Worm (Caenorhabditis elegans) whole organism, L1 larva: ENCODE measurements around the gene rpap-3.
A peak's percentile ranks its signal among the peaks of the same experiment; 100 is the strongest.

Experiments used
- C16A3.4 ChIP-seq: fragments of 150-350 bp; optimal IDR thresholded peaks from 2 replicates; lab custom pipeline; 2014; ENCODE audit warnings: missing biosample characterization, missing genetic modification characterization
- aha-1 ChIP-seq: fragments of 150-350 bp; optimal IDR thresholded peaks from 2 replicates; lab custom pipeline; 2014; ENCODE audit warnings: missing biosample characterization, missing genetic modification characterization
- ama-1 ChIP-seq: fragments of 150-350 bp; optimal IDR thresholded peaks from 2 replicates; lab custom pipeline; 2014
- blmp-1 ChIP-seq: fragments of 150-350 bp; optimal IDR thresholded peaks from 2 replicates; lab custom pipeline; 2014; ENCODE audit warnings: missing biosample characterization, missing genetic modification characterization
- ceh-63 ChIP-seq: fragments of 200-800 bp; sonication (Bioruptor generic); optimal IDR thresholded peaks from 2 replicates; lab custom pipeline; 2018; ENCODE audit warnings: mild to moderate bottlenecking, missing genetic modification characterization, missing compliant biosample characterization
- ceh-8 ChIP-seq: fragments of 200-800 bp; sonication (Bioruptor generic); optimal IDR thresholded peaks from 2 replicates; lab custom pipeline; 2018; ENCODE audit warnings: mild to moderate bottlenecking, missing genetic modification characterization, moderate library complexity, missing compliant biosample characterization
- ceh-82 ChIP-seq, 3 experiments: fragments of 150-350 bp in 1 of 3; sonication (generic microtip) in 2 of 3; optimal IDR thresholded peaks; 2 replicates each; lab custom pipeline; 2014 to 2017; ENCODE audit warnings: missing biosample characterization in 3 of 3, missing genetic modification characterization in 3 of 3
- ceh-88 ChIP-seq: fragments of 200-800 bp; sonication (Bioruptor generic); IDR thresholded peaks from 2 replicates; pipeline ENCODE4 v1.3.6; 2022; ENCODE audit warnings: missing genetic modification characterization, missing compliant biosample characterization
- ces-1 ChIP-seq: fragments of 150-350 bp; optimal IDR thresholded peaks from 2 replicates; lab custom pipeline; 2014; ENCODE audit warnings: missing biosample characterization, missing genetic modification reagents, missing genetic modification characterization
- dpl-1 ChIP-seq, 3 experiments: fragments of 150-350 bp in 2 of 3; sonication (generic microtip) in 1 of 3; optimal IDR thresholded peaks; 2 replicates each; lab custom pipeline; 2014 to 2017; ENCODE audit warnings: missing biosample characterization in 3 of 3, missing genetic modification characterization in 3 of 3, missing genetic modification reagents in 3 of 3
- dsc-1 ChIP-seq: sonication (generic microtip); optimal IDR thresholded peaks from 2 replicates; lab custom pipeline; 2016; ENCODE audit warnings: mild to moderate bottlenecking, missing genetic modification characterization, missing compliant biosample characterization
- efl-3 ChIP-seq: fragments of 200-800 bp; sonication (Bioruptor generic); optimal IDR thresholded peaks from 2 replicates; lab custom pipeline; 2018; ENCODE audit warnings: mild to moderate bottlenecking, missing genetic modification characterization, missing compliant biosample characterization
- egl-13 ChIP-seq: sonication (generic microtip); optimal IDR thresholded peaks from 2 replicates; lab custom pipeline; 2016; ENCODE audit warnings: missing genotype, missing genetic modification reagents, missing genetic modification characterization, missing compliant biosample characterization
- egl-27 ChIP-seq, 2 experiments: fragments of 150-350 bp in 1 of 2; sonication (generic microtip); optimal IDR thresholded peaks; 3 replicates each; lab custom pipeline; 2017 to 2018; ENCODE audit warnings: missing biosample characterization in 2 of 2, missing genetic modification characterization in 2 of 2, missing genetic modification reagents in 2 of 2
- fkh-8 ChIP-seq: sonication (generic microtip); optimal IDR thresholded peaks from 2 replicates; lab custom pipeline; 2016; ENCODE audit warnings: mild to moderate bottlenecking, missing genetic modification characterization, missing compliant biosample characterization
- grh-1 ChIP-seq: fragments of 200-800 bp; sonication (Bioruptor generic); IDR thresholded peaks from 2 replicates; pipeline ENCODE4 v1.3.6; 2022; ENCODE audit warnings: missing genetic modification reagents, missing genetic modification characterization, missing compliant biosample characterization
- hlh-4 ChIP-seq: sonication (generic microtip); optimal IDR thresholded peaks from 2 replicates; lab custom pipeline; 2016; ENCODE audit warnings: mild to moderate bottlenecking, missing genetic modification characterization, missing compliant biosample characterization
- isw-1 ChIP-seq: fragments of 200-800 bp; sonication (Bioruptor generic); IDR thresholded peaks from 2 replicates; pipeline ENCODE4 v1.3.6; 2022; ENCODE audit warnings: missing genetic modification characterization, missing compliant biosample characterization
- jun-1 ChIP-seq: fragments of 150-350 bp; optimal IDR thresholded peaks from 2 replicates; lab custom pipeline; 2014; ENCODE audit warnings: missing biosample characterization, missing genetic modification reagents, missing genetic modification characterization
- lin-13 ChIP-seq: fragments of 150-350 bp; optimal IDR thresholded peaks from 2 replicates; lab custom pipeline; 2014; ENCODE audit warnings: missing biosample characterization, missing genetic modification reagents, missing genetic modification characterization
- lin-14 ChIP-seq: fragments of 200-800 bp; sonication (Bioruptor generic); optimal IDR thresholded peaks from 2 replicates; lab custom pipeline; 2018; ENCODE audit warnings: mild to moderate bottlenecking, missing genetic modification characterization, moderate library complexity, missing compliant biosample characterization
- lin-35 ChIP-seq, 2 experiments: fragments of 150-350 bp; optimal IDR thresholded peaks; 2 replicates each; lab custom pipeline; 2014; ENCODE audit warnings: missing biosample characterization in 2 of 2, missing genetic modification characterization in 2 of 2, missing genetic modification reagents in 2 of 2
- lir-3 ChIP-seq: sonication (generic microtip); optimal IDR thresholded peaks from 2 replicates; lab custom pipeline; 2016; ENCODE audit warnings: mild to moderate bottlenecking, missing genetic modification characterization, moderate library complexity, missing compliant biosample characterization; ENCODE audit not compliant: poor library complexity
- mab-9 ChIP-seq: fragments of 200-800 bp; sonication (Bioruptor generic); IDR thresholded peaks from 2 replicates; pipeline ENCODE4 v1.3.6; 2022; ENCODE audit warnings: missing genetic modification reagents, missing genetic modification characterization, missing compliant biosample characterization
- mef-2 ChIP-seq: fragments of 150-350 bp; optimal IDR thresholded peaks from 2 replicates; lab custom pipeline; 2014; ENCODE audit warnings: missing biosample characterization, missing genetic modification characterization
- mep-1 ChIP-seq: fragments of 150-350 bp; optimal IDR thresholded peaks from 2 replicates; lab custom pipeline; 2014; ENCODE audit warnings: missing biosample characterization, missing genetic modification characterization
- nhr-11 ChIP-seq: fragments of 150-350 bp; optimal IDR thresholded peaks from 2 replicates; lab custom pipeline; 2014; ENCODE audit warnings: missing biosample characterization, missing genetic modification characterization
- nhr-19 ChIP-seq: fragments of 200-800 bp; sonication (Bioruptor generic); conservative IDR thresholded peaks from 2 replicates; pipeline ENCODE4 v1.3.6; 2022; ENCODE audit warnings: missing genetic modification characterization, missing compliant biosample characterization
- nhr-20 ChIP-seq: sonication (generic microtip); optimal IDR thresholded peaks from 2 replicates; lab custom pipeline; 2016; ENCODE audit warnings: mild to moderate bottlenecking, missing genetic modification characterization, missing compliant biosample characterization
- nhr-237 ChIP-seq: fragments of 150-350 bp; optimal IDR thresholded peaks from 2 replicates; lab custom pipeline; 2014; ENCODE audit warnings: missing biosample characterization, missing genetic modification characterization
- nhr-71 ChIP-seq: sonication (generic microtip); optimal IDR thresholded peaks from 2 replicates; lab custom pipeline; 2016; ENCODE audit warnings: mild to moderate bottlenecking, missing genetic modification characterization, moderate library complexity, missing compliant biosample characterization
- nhr-76 ChIP-seq: sonication (generic microtip); optimal IDR thresholded peaks from 2 replicates; lab custom pipeline; 2017; ENCODE audit warnings: missing biosample characterization, missing genetic modification characterization
- nhr-77 ChIP-seq: fragments of 150-350 bp; optimal IDR thresholded peaks from 2 replicates; lab custom pipeline; 2014; ENCODE audit warnings: missing biosample characterization, missing genetic modification characterization
- nhr-90 ChIP-seq: sonication (generic microtip); optimal IDR thresholded peaks from 2 replicates; lab custom pipeline; 2016; ENCODE audit warnings: mild to moderate bottlenecking, missing genetic modification characterization, missing compliant biosample characterization; ENCODE audit not compliant: poor library complexity
- pqm-1 ChIP-seq: sonication (generic microtip); optimal IDR thresholded peaks from 3 replicates; lab custom pipeline; 2017; ENCODE audit warnings: missing biosample characterization, missing genetic modification characterization
- rnt-1 ChIP-seq: sonication (generic microtip); optimal IDR thresholded peaks from 2 replicates; lab custom pipeline; 2016; ENCODE audit warnings: mild to moderate bottlenecking, missing genetic modification characterization, moderate library complexity, missing compliant biosample characterization
- skn-1 ChIP-seq: fragments of 150-350 bp; optimal IDR thresholded peaks from 2 replicates; lab custom pipeline; 2014; ENCODE audit warnings: missing biosample characterization, missing genetic modification characterization
- snpc-4 ChIP-seq: fragments of 150-350 bp; optimal IDR thresholded peaks from 2 replicates; lab custom pipeline; 2014; ENCODE audit warnings: missing biosample characterization, missing genetic modification characterization
- snu-23 ChIP-seq: sonication (generic microtip); optimal IDR thresholded peaks from 2 replicates; lab custom pipeline; 2016; ENCODE audit warnings: missing genetic modification characterization, missing compliant biosample characterization
- sox-4 ChIP-seq: sonication (generic microtip); optimal IDR thresholded peaks from 2 replicates; lab custom pipeline; 2016; ENCODE audit warnings: missing genetic modification characterization, missing compliant biosample characterization
- swsn-7 ChIP-seq: sonication (generic microtip); optimal IDR thresholded peaks from 2 replicates; lab custom pipeline; 2016; ENCODE audit warnings: missing genetic modification characterization, missing compliant biosample characterization
- tlp-1 ChIP-seq: fragments of 150-350 bp; optimal IDR thresholded peaks from 2 replicates; lab custom pipeline; 2014; ENCODE audit warnings: missing biosample characterization, missing genetic modification characterization
- unc-130 ChIP-seq: fragments of 150-350 bp; optimal IDR thresholded peaks from 2 replicates; lab custom pipeline; 2017; ENCODE audit warnings: missing biosample characterization, missing genetic modification characterization, inconsistent platforms
- unc-62 ChIP-seq: fragments of 150-350 bp; optimal IDR thresholded peaks from 2 replicates; lab custom pipeline; 2014; ENCODE audit warnings: missing biosample characterization, missing genetic modification reagents, missing genetic modification characterization
- unc-86 ChIP-seq: sonication (generic microtip); optimal IDR thresholded peaks from 2 replicates; lab custom pipeline; 2016; ENCODE audit warnings: missing genetic modification characterization, missing compliant biosample characterization
- vab-15 ChIP-seq: sonication (generic microtip); optimal IDR thresholded peaks from 2 replicates; lab custom pipeline; 2017; ENCODE audit warnings: missing genotype, mild to moderate bottlenecking, missing genetic modification characterization, missing compliant biosample characterization
- xbp-1 ChIP-seq: sonication (generic microtip); optimal IDR thresholded peaks from 2 replicates; lab custom pipeline; 2016; ENCODE audit warnings: missing genetic modification characterization, missing compliant biosample characterization
- ztf-11 ChIP-seq, 2 experiments: sonication (generic microtip); optimal IDR thresholded peaks; 2 replicates each; lab custom pipeline; 2016 to 2017; ENCODE audit warnings: missing genetic modification characterization in 2 of 2, missing biosample characterization in 1 of 2, missing compliant biosample characterization in 1 of 2
- ztf-4 ChIP-seq: fragments of 150-350 bp; optimal IDR thresholded peaks from 2 replicates; lab custom pipeline; 2014; ENCODE audit warnings: missing biosample characterization, missing genetic modification characterization

The rpap-3 gene

DNA sequence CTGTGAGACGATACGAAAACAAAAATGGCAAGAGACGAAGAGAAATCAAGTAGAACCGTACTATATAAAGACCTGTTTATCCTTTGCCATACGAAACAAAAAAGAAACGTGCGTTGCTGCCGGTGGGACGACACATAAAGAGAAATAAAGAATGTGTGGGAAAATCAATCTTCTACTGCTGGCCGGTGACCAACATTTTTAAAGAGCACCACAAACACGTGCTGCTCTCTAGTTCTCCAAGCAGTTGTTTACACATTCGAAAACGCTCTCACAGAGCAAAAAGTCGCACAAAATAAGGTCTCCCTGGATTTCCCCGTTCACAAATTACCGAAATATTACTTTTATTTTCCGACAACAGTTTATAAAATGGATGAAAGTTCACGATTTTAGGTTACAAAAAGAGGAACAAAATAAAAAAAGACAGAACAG lies 10.8 kb upstream of the rpap-3 start, which contains the start of gene imp-3 (continued):
- TF ChIP-seq lir-3 (no peak), swsn-7 (no peak), nhr-237 (tag; lab: Kevin White, UChicago) (no peak), ceh-88 (0 out of 2 replicates have a peak, but pooled peaks have one; percentile 11), ceh-8 (GFP tag; lab: Kevin White, UChicago) (no peak), jun-1 (tag; lab: Kevin White, UChicago) (no peak), rnt-1 (tag; lab: Kevin White, UChicago) (peak; percentile 31), nhr-76 (tag; lab: Kevin White, UChicago) (no peak), vab-15 (tag; lab: Kevin White, UChicago) (no peak), isw-1 (GFP tag; lab: Robert Waterston, UW) (no peak), snpc-4 (tag; lab: Kevin White, UChicago) (no peak), blmp-1 (tag; lab: Kevin White, UChicago) (peak; percentile 21), egl-13 (tag; lab: Kevin White, UChicago) (no peak), mab-9 (no peak), nhr-90 (tag; lab: Kevin White, UChicago) (peak; percentile 58), ces-1 (GFP tag; lab: Kevin White, UChicago) (no peak), ztf-11 (tag; optimal IDR thresholded peaks at IDR 0.05; lab: Kevin White, UChicago) (no peak), tlp-1 (tag; lab: Kevin White, UChicago) (no peak), grh-1 (GFP tag; lab: Robert Waterston, UW) (0 out of 2 replicates have a peak, but pooled peaks have one; percentile 25), snu-23 (peak; percentile 57), fkh-8 (tag; lab: Kevin White, UChicago) (no peak), ceh-82 (tag; optimal IDR thresholded peaks at IDR 0.05; lab: Kevin White, UChicago) (no peak), unc-62 (no peak), lin-13 (no peak), egl-27 (tag; optimal IDR thresholded peaks at IDR 0.05; lab: Kevin White, UChicago) (no peak), aha-1 (tag; lab: Kevin White, UChicago) (no peak), ama-1 (lab: Kevin White, UChicago) (peak; percentile 93), hlh-4 (tag; lab: Kevin White, UChicago) (no peak), mef-2 (no peak), sox-4 (tag; lab: Kevin White, UChicago) (no peak), efl-3 (GFP tag; lab: Kevin White, UChicago) (no peak)

DNA sequence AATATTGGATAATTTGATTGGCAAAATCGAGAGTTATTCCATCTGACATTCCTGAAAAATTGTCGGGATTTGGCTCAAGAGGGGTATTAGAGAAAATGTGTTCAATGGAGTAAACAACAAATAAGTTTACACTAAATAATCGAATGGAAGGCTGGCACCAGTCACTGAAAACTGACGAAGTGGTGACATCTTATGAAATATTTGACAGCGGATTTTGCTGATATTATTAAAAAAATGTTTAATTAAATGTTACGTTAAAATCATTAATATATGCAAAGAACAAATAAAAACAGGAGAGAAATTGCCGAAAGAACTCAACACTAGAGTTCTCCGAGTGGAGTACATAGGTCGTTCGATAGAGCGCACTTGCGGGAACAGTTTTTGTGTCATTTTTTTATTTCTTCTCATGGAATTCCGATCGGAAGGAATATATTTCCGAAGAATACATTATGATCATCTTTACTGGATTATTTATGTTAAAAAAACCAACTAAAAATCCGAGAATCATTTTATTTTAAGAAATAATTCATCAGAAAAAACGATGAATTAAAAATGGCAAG lies 6.8 kb upstream of the rpap-3 start, which contains the start of gene tag-322:
tag-322 (minus strand) TSS at position 51 of the 560 bp plus-strand sequence.
- TF ChIP-seq ceh-82 (tag; optimal IDR thresholded peaks at IDR 0.05; lab: Kevin White, UChicago) (peak; percentile 52 to 59 (median 52)), egl-13 (tag; lab: Kevin White, UChicago) (peak; percentile 42), mep-1 (tag; lab: Kevin White, UChicago) (peak; percentile 85), nhr-71 (peak; percentile 85), nhr-11 (tag; lab: Kevin White, UChicago) (peak; percentile 27), ztf-4 (no peak), dsc-1 (tag; lab: Kevin White, UChicago) (peak; percentile 75), mef-2 (no peak), skn-1 (tag; lab: Kevin White, UChicago) (peak; percentile 68), tlp-1 (tag; lab: Kevin White, UChicago) (no peak), lin-14 (GFP tag; lab: Kevin White, UChicago) (peak; percentile 75), ceh-63 (GFP tag; lab: Kevin White, UChicago) (no peak), snu-23 (peak; percentile 83), xbp-1 (tag; lab: Kevin White, UChicago) (peak; percentile 79), ztf-11 (tag; optimal IDR thresholded peaks at IDR 0.05; lab: Kevin White, UChicago) (peak in 1 of 2 experiments; percentile 30), isw-1 (GFP tag; lab: Robert Waterston, UW) (peak; percentile 15; the same call in 1 of the 2 replicates), fkh-8 (tag; lab: Kevin White, UChicago) (peak; percentile 16), nhr-20 (tag; lab: Kevin White, UChicago) (peak; percentile 76), lin-35 (GFP tag; optimal IDR thresholded peaks at IDR 0.05; lab: Kevin White, UChicago) (peak; percentile 67 to 77), dpl-1 (GFP tag; optimal IDR thresholded peaks at IDR 0.05; lab: Kevin White, UChicago) (peak; percentile 53 to 74 (median 72)), unc-86 (tag; lab: Kevin White, UChicago) (peak; percentile 51), mab-9 (no peak), rnt-1 (tag; lab: Kevin White, UChicago) (peak; percentile 73), sox-4 (tag; lab: Kevin White, UChicago) (peak; percentile 13), nhr-19 (GFP tag; lab: Robert Waterston, UW) (peak; percentile 62), lir-3 (peak; percentile 50), nhr-90 (tag; lab: Kevin White, UChicago) (peak; percentile 60), blmp-1 (tag; lab: Kevin White, UChicago) (peak; percentile 51), swsn-7 (peak; percentile 80), unc-130 (tag; lab: Kevin White, UChicago) (peak; percentile 20), nhr-77 (tag; lab: Kevin White, UChicago) (peak; percentile 31), pqm-1 (no peak), C16A3.4 (tag; lab: Kevin White, UChicago) (peak; percentile 70)
